In genomic region chr3L:11302906-11303305, dm6 we compare ENCODE assay signal across 1 fruit fly cellular context.
TF ChIP-seq lines count a peak whose summit lies in the region.

No protein-coding gene starts in this region.

TF ChIP-seq in whole organism, embryonic, 481 proteins besides CTCF, POLR2A, EP300 and RAD21 (continued from another document):
- TF ChIP-seq nerfin-2 (GFP tag; IDR thresholded peaks at IDR 0.05; lab: Robert Waterston, UW; ENCODE audit: partially characterized antibody): no peak
- TF ChIP-seq CG13287 (GFP tag; IDR thresholded peaks at IDR 0.05; lab: Robert Waterston, UW; ENCODE audit: partially characterized antibody): no peak
- TF ChIP-seq Xbp1 (GFP tag; optimal IDR thresholded peaks at IDR 0.05; lab: Kevin White, UChicago): no peak
- TF ChIP-seq CG9727 (GFP tag; optimal IDR thresholded peaks at IDR 0.05; lab: Kevin White, UChicago): peak; percentile 46
- no peak for TF ChIP-seq CG4707 (GFP tag; optimal IDR thresholded peaks at IDR 0.05; lab: Kevin White, UChicago)
- TF ChIP-seq CG12299 (tag; optimal IDR thresholded peaks at IDR 0.05; lab: Kevin White, UChicago): no peak
- TF ChIP-seq Opbp (GFP tag; IDR thresholded peaks at IDR 0.05; lab: Robert Waterston, UW; ENCODE audit: partially characterized antibody): no peak
- no peak for TF ChIP-seq da (GFP tag; optimal IDR thresholded peaks at IDR 0.05; lab: Kevin White, UChicago)
- TF ChIP-seq lilli (GFP tag; optimal IDR thresholded peaks at IDR 0.05; lab: Kevin White, UChicago): no peak
- peak; percentile 56 for TF ChIP-seq dmrt11E (tag; optimal IDR thresholded peaks at IDR 0.05; lab: Kevin White, UChicago)
- peak; percentile 32 for TF ChIP-seq CG12391 (tag; optimal IDR thresholded peaks at IDR 0.05; lab: Kevin White, UChicago)
- TF ChIP-seq bowl (GFP tag; IDR thresholded peaks at IDR 0.05; lab: Robert Waterston, UW): no peak
- TF ChIP-seq CG17385 (GFP tag; optimal IDR thresholded peaks at IDR 0.05; lab: Kevin White, UChicago): no peak
- no peak for TF ChIP-seq CG16813 (GFP tag; IDR thresholded peaks at IDR 0.05; lab: Robert Waterston, UW; ENCODE audit: partially characterized antibody)
- no peak for TF ChIP-seq pho (GFP tag; optimal IDR thresholded peaks at IDR 0.05; lab: Kevin White, UChicago)
- TF ChIP-seq pan (optimal IDR thresholded peaks at IDR 0.05; lab: Kevin White, UChicago): no peak
- TF ChIP-seq pan (GFP tag; optimal IDR thresholded peaks at IDR 0.05 in 1 of 2, IDR thresholded peaks at IDR 0.05 in 1 of 2): no peak
- no peak for TF ChIP-seq HLH4C (GFP tag; IDR thresholded peaks at IDR 0.05; lab: Robert Waterston, UW; ENCODE audit: partially characterized antibody)
- no peak for TF ChIP-seq vfl (GFP tag; optimal IDR thresholded peaks at IDR 0.05; lab: Kevin White, UChicago)
- TF ChIP-seq ewg (GFP tag; optimal IDR thresholded peaks at IDR 0.05; lab: Kevin White, UChicago): no peak
- no peak for TF ChIP-seq CG1647 (GFP tag; optimal IDR thresholded peaks at IDR 0.05; lab: Kevin White, UChicago)
- TF ChIP-seq grn (GFP tag; optimal IDR thresholded peaks at IDR 0.05; lab: Kevin White, UChicago): no peak
- no peak for TF ChIP-seq CG43689 (GFP tag; IDR thresholded peaks at IDR 0.05; lab: Robert Waterston, UW)
- no peak for TF ChIP-seq CG30403 (GFP tag; optimal IDR thresholded peaks at IDR 0.05; lab: Kevin White, UChicago)
- no peak for TF ChIP-seq chn (GFP tag; optimal IDR thresholded peaks at IDR 0.05; lab: Kevin White, UChicago)
- no peak for TF ChIP-seq CG1792 (GFP tag; optimal IDR thresholded peaks at IDR 0.05; lab: Kevin White, UChicago)
- TF ChIP-seq cwo (GFP tag; optimal IDR thresholded peaks at IDR 0.05; lab: Kevin White, UChicago): no peak
- no peak for TF ChIP-seq Ravus (GFP tag; IDR thresholded peaks at IDR 0.05; lab: Robert Waterston, UW)
- TF ChIP-seq Hr39 (optimal IDR thresholded peaks at IDR 0.05; lab: Kevin White, UChicago): no peak
- TF ChIP-seq Ets97D (GFP tag; optimal IDR thresholded peaks at IDR 0.05; lab: Kevin White, UChicago): no peak
- TF ChIP-seq CG10147 (GFP tag; optimal IDR thresholded peaks at IDR 0.05; lab: Kevin White, UChicago): no peak
- peak; percentile 72 for TF ChIP-seq CG11504 (tag; optimal IDR thresholded peaks at IDR 0.05; lab: Kevin White, UChicago)
- peak; percentile 19 for TF ChIP-seq CG14710 (tag; optimal IDR thresholded peaks at IDR 0.05; lab: Kevin White, UChicago)
- TF ChIP-seq odd (GFP tag; optimal IDR thresholded peaks at IDR 0.05; lab: Kevin White, UChicago): no peak
- TF ChIP-seq ash1 (GFP tag; optimal IDR thresholded peaks at IDR 0.05; lab: Kevin White, UChicago): no peak
- no peak for TF ChIP-seq CG1529 (GFP tag; optimal IDR thresholded peaks at IDR 0.05; lab: Kevin White, UChicago)
- no peak for TF ChIP-seq Spps (tag; optimal IDR thresholded peaks at IDR 0.05; lab: Kevin White, UChicago)
- TF ChIP-seq Abd-B (GFP tag; optimal IDR thresholded peaks at IDR 0.05; lab: Kevin White, UChicago): no peak
- TF ChIP-seq pum (GFP tag; optimal IDR thresholded peaks at IDR 0.05; lab: Kevin White, UChicago): no peak
- no peak for TF ChIP-seq dan (GFP tag; IDR thresholded peaks at IDR 0.05; lab: Robert Waterston, UW)
- TF ChIP-seq onecut (GFP tag; IDR thresholded peaks at IDR 0.05; lab: Robert Waterston, UW): no peak
- TF ChIP-seq knrl (GFP tag; IDR thresholded peaks at IDR 0.05; lab: Robert Waterston, UW; ENCODE audit: partially characterized antibody): no peak
- no peak for TF ChIP-seq croc (GFP tag; conservative IDR thresholded peaks at IDR 0.05; lab: Robert Waterston, UW)
- TF ChIP-seq Eip74EF (GFP tag; optimal IDR thresholded peaks at IDR 0.05; lab: Kevin White, UChicago): no peak
- TF ChIP-seq oc (tag; optimal IDR thresholded peaks at IDR 0.05; lab: Kevin White, UChicago): no peak
- TF ChIP-seq tgo (GFP tag; IDR thresholded peaks at IDR 0.05; lab: Robert Waterston, UW): no peak
- TF ChIP-seq crol (GFP tag; IDR thresholded peaks at IDR 0.05; lab: Robert Waterston, UW): no peak
- TF ChIP-seq ro (GFP tag; IDR thresholded peaks at IDR 0.05; lab: Robert Waterston, UW): no peak
- peak; percentile 65 for TF ChIP-seq phol (tag; optimal IDR thresholded peaks at IDR 0.05; lab: Kevin White, UChicago)
- TF ChIP-seq ems (GFP tag; optimal IDR thresholded peaks at IDR 0.05; lab: Kevin White, UChicago): no peak
- TF ChIP-seq Bgb (GFP tag; IDR thresholded peaks at IDR 0.05; lab: Robert Waterston, UW; ENCODE audit: partially characterized antibody): no peak
- TF ChIP-seq CG12219 (GFP tag; optimal IDR thresholded peaks at IDR 0.05; lab: Kevin White, UChicago): no peak
- TF ChIP-seq Trl (optimal IDR thresholded peaks at IDR 0.05; lab: Kevin White, UChicago): no peak
- TF ChIP-seq Trl (GFP tag; optimal IDR thresholded peaks at IDR 0.05; lab: Kevin White, UChicago): no peak
- no peak for TF ChIP-seq Ada2b (GFP tag; IDR thresholded peaks at IDR 0.05; lab: Robert Waterston, UW)
- TF ChIP-seq Nf-YB (GFP tag; optimal IDR thresholded peaks at IDR 0.05; lab: Kevin White, UChicago): no peak
- no peak for TF ChIP-seq CG6654 (GFP tag; optimal IDR thresholded peaks at IDR 0.05; lab: Kevin White, UChicago)
- TF ChIP-seq bsh (GFP tag; optimal IDR thresholded peaks at IDR 0.05; lab: Kevin White, UChicago): peak in 1 of 2 experiments; percentile 6
- no peak for TF ChIP-seq Hmx (GFP tag; optimal IDR thresholded peaks at IDR 0.05; lab: Kevin White, UChicago)
- TF ChIP-seq Optix (GFP tag; IDR thresholded peaks at IDR 0.05; lab: Robert Waterston, UW): no peak
- TF ChIP-seq rib (GFP tag; IDR thresholded peaks at IDR 0.05; lab: Robert Waterston, UW): no peak
- no peak for TF ChIP-seq CG2202 (tag; optimal IDR thresholded peaks at IDR 0.05; lab: Kevin White, UChicago)
- no peak for TF ChIP-seq CG30020 (tag; optimal IDR thresholded peaks at IDR 0.05; lab: Kevin White, UChicago)
- no peak for TF ChIP-seq Neu2 (GFP tag; optimal IDR thresholded peaks at IDR 0.05; lab: Kevin White, UChicago; ENCODE audit: borderline replicate concordance)
- TF ChIP-seq CG31365 (tag; optimal IDR thresholded peaks at IDR 0.05; lab: Kevin White, UChicago): no peak
- no peak for TF ChIP-seq yki (optimal IDR thresholded peaks at IDR 0.05; lab: Kevin White, UChicago)
